Worm (Caenorhabditis elegans): ENCODE results near the gene Y14H12A.2.

- TF ChIP-seq cog-1 (tag; optimal IDR thresholded peaks at IDR 0.05): no peak
- no peak for TF ChIP-seq flt-1 (GFP tag; IDR thresholded peaks at IDR 0.05)
- TF ChIP-seq ztf-29 (GFP tag; IDR thresholded peaks at IDR 0.05): no peak
- TF ChIP-seq tab-1 (GFP tag; IDR thresholded peaks at IDR 0.05): no peak
- TF ChIP-seq klf-2 (GFP tag; conservative IDR thresholded peaks at IDR 0.05): no peak
Observed at ce11 chrII:3952368-3952767, 37.1 kb downstream of the Y14H12A.2 start.
